Worm (Caenorhabditis elegans) whole organism, L4/young adult: ENCODE measurements around the gene Y94A7B.11.

Source experiments
- W03F9.2 ChIP-seq: fragments of 150-350 bp; optimal IDR thresholded peaks from 2 replicates; lab custom pipeline; 2014; ENCODE audit warnings: missing biosample characterization, missing genetic modification characterization
- him-1 ChIP-seq: sonication (generic microtip); optimal IDR thresholded peaks from 2 replicates; lab custom pipeline; 2016; ENCODE audit warnings: missing genotype, missing genetic modification reagents, missing genetic modification characterization, missing compliant biosample characterization

- TF ChIP-seq W03F9.2: no peak
- TF ChIP-seq him-1 (tag; lab: Kevin White, UChicago): no peak
Measured at ce11 chrV:17805323-17805722, 2.9 kb upstream of the Y94A7B.11 start, which contains the start of gene srh-291.
